Worm (Caenorhabditis elegans) whole organism, L2 larva: ENCODE measurements around the gene hgap-2.

ENCODE experiments used
- egl-27 ChIP-seq: sonication (generic microtip); optimal IDR thresholded peaks from 3 replicates; lab custom pipeline; 2017; ENCODE audit warnings: missing biosample characterization, missing genetic modification reagents, missing genetic modification characterization
- fos-1 ChIP-seq: fragments of 150-350 bp; optimal IDR thresholded peaks from 2 replicates; lab custom pipeline; 2014; ENCODE audit warnings: missing biosample characterization, missing genetic modification characterization
- lin-39 ChIP-seq: fragments of 150-350 bp; optimal IDR thresholded peaks from 2 replicates; lab custom pipeline; 2014; ENCODE audit warnings: missing biosample characterization, missing genetic modification reagents, missing genetic modification characterization
- lsy-2 ChIP-seq, 2 experiments: fragments of 150-350 bp in 1 of 2; sonication (generic microtip) in 1 of 2; optimal IDR thresholded peaks; 2 replicates each; lab custom pipeline; 2014 to 2017; ENCODE audit warnings: missing biosample characterization in 2 of 2, missing genetic modification characterization in 2 of 2
- mdl-1 ChIP-seq, 2 experiments: fragments of 150-350 bp in 1 of 2; sonication (generic microtip) in 1 of 2; optimal IDR thresholded peaks; 2 replicates each; lab custom pipeline; 2017; ENCODE audit warnings: missing biosample characterization in 2 of 2, missing genetic modification characterization in 2 of 2
- nhr-77 ChIP-seq: fragments of 150-350 bp; optimal IDR thresholded peaks from 2 replicates; lab custom pipeline; 2014; ENCODE audit warnings: missing biosample characterization, missing genetic modification characterization
- snpc-4 ChIP-seq: fragments of 150-350 bp; optimal IDR thresholded peaks from 2 replicates; lab custom pipeline; 2014; ENCODE audit warnings: missing biosample characterization, missing genetic modification characterization
- ztf-4 ChIP-seq: fragments of 150-350 bp; optimal IDR thresholded peaks from 2 replicates; lab custom pipeline; 2014; ENCODE audit warnings: missing biosample characterization, missing genetic modification characterization

- TF ChIP-seq fos-1 = no peak
- TF ChIP-seq snpc-4 (tag; lab: Kevin White, UChicago) = no peak
- TF ChIP-seq lsy-2 (tag; optimal IDR thresholded peaks at IDR 0.05; lab: Kevin White, UChicago) = no peak
- TF ChIP-seq ztf-4 (tag; lab: Kevin White, UChicago) = no peak
- TF ChIP-seq mdl-1 (tag; optimal IDR thresholded peaks at IDR 0.05; lab: Kevin White, UChicago) = no peak
- no peak for TF ChIP-seq egl-27 (tag; lab: Kevin White, UChicago)
- TF ChIP-seq nhr-77 (tag; lab: Kevin White, UChicago) = no peak
- TF ChIP-seq lin-39 (tag; lab: Kevin White, UChicago) = no peak
These were observed 30.3 kb upstream of the hgap-2 start, which contains the start of the genes rab-21 and T01B7.13 for ce11 chrII:8714913-8715447.
